Fruit fly (Drosophila melanogaster): ENCODE results near the gene Cyp40.

The Cyp40 gene

DNA sequence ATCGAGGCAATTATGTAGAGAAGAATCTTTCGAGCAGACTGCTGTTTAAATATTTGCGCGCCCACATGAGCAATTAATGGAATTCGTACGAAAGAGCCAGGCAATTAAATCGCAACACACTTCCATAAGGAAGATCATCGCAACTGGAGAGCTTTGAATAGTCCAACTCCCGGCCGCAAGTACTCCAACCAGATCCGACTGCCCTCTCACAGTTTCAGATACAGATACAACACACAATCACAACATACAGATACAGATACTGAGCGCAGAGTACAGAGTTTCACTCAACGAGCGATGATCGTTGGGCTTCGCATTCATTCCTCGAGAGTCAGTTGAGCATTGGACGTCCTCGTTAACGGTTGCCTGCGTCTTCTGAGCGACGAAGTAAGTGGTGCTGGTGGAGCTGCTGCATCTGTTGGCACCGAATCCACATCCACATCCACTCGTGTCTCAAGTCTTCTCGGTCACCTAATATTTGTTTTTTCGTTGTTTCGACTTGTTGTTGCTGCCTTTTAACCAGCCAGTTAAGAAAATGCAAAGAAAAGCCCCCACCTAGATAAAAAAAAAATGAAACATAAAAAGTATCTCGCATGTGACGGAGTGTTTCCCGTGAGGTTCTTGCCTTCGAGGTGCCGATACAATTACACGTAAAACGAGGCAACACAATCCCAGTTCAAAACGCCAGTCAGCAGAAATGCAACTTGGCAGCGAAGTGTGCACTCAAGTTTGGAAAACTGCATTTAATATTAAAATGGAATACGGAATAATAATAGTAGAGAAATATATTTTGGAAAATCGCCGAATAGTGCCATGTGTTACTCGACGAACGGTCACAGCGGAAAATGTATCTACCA, 13.7 kb upstream of the Cyp40 start, which contains the start of gene LanB2:
Gene LanB2 (plus strand): TSS at position 326 of the 854 bp plus-strand sequence.
- TF ChIP-seq cic (GFP tag; optimal IDR thresholded peaks at IDR 0.05) (no peak), tj (GFP tag; optimal IDR thresholded peaks at IDR 0.05) (peak; percentile 91)

DNA sequence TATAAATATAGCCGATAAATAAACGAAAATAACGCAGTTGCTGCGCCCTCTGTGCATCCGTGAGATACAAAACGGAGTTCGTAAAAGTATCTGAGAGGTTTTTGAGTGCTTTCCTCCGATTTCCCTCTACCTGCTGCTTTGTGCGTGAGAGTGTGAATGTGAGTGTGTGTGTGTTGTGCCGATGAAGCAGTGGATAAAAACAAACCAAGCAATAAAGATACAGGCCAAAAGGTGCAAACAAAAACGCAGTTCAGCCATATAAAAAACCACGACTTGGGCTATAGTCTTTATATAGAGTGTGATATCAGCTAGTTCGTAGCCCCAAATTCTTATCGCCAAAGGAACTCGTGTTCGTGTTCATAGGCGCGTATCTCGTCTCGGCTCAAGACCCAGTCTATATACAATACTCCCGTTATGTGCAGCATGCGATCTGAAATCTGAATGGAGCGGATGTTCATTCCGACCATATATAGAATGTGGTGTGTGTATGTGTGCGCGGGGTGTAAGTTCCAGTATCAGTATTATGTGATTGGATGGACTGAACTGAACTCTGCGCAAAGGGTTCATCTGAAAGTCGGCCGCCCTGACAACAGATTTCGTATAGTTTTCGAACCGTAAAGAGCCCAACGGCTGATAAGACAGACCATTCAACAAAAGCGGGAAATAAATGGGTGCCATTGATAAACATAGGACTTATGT, 12.9 kb upstream of the Cyp40 start:
- peak; percentile 11 for TF ChIP-seq cic (GFP tag; optimal IDR thresholded peaks at IDR 0.05)
- TF ChIP-seq tj (GFP tag; optimal IDR thresholded peaks at IDR 0.05): peak; percentile 48
- no peak for TF ChIP-seq Clk (GFP tag; optimal IDR thresholded peaks at IDR 0.05)

DNA sequence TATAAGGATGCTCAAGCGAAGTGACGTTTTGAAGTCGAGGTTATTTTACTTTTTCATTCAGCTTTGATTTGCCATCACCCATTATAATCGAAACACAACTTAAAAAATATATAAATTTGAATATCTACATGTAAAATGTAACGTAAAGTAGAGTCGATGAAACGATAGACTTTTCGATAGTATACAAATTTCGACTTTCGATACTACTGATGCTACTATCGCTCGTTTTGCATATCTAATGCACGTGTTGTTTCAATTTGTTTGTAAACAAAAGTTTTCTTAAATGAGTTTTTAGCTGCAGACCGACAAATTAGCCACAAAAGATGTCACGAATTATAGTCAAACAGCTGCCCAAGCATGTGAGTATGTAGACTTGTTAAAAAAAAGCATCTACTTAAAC, 4.5 kb upstream of the Cyp40 start, which contains the start of gene CG3335:
Gene CG3335 (plus strand): TSS at position 224 of the 400 bp plus-strand sequence.
- TF ChIP-seq Clk (GFP tag; optimal IDR thresholded peaks at IDR 0.05) (no peak), CG11617 (GFP tag; optimal IDR thresholded peaks at IDR 0.05) (no peak), cic (GFP tag; optimal IDR thresholded peaks at IDR 0.05) (no peak), Crg-1 (GFP tag; optimal IDR thresholded peaks at IDR 0.05) (no peak), CG33017 (tag; optimal IDR thresholded peaks at IDR 0.05) (no peak), Mnt (GFP tag; optimal IDR thresholded peaks at IDR 0.05) (peak; percentile 95)

DNA sequence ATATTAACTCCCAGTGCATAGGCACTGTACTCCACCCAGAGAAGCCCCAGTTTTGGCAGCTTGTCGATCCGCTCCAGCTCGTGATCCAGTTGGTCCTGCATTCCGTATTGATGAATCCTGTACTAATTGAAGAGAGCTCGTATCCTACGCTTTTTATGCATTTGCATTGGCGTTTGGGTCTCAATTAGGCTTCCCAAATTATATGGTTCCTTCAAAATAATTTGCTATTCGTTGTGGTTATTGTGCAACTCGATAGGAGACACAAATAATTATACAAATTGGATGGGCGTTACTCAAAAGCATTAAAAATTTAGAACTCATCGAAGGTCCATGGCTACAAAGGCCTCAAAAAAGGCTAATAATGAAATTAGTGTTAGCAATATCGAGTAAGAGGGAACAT, 617 bp downstream of the Cyp40 start, which contains the start of gene Or67b:
Gene Or67b (minus strand): TSS at position 101 of the 400 bp plus-strand sequence.
- no peak for TF ChIP-seq ovo (GFP tag; optimal IDR thresholded peaks at IDR 0.05)
- no peak for TF ChIP-seq Crg-1 (GFP tag; optimal IDR thresholded peaks at IDR 0.05)
- no peak for TF ChIP-seq Hr96 (GFP tag; optimal IDR thresholded peaks at IDR 0.05)
- no peak for TF ChIP-seq CG7045 (GFP tag; optimal IDR thresholded peaks at IDR 0.05)
- no peak for TF ChIP-seq CG33017 (tag; optimal IDR thresholded peaks at IDR 0.05)
- no peak for TF ChIP-seq CG11617 (GFP tag; optimal IDR thresholded peaks at IDR 0.05)
- TF ChIP-seq CG7101 (tag; optimal IDR thresholded peaks at IDR 0.05): no peak
- no peak for TF ChIP-seq CG5204 (GFP tag; optimal IDR thresholded peaks at IDR 0.05)
- no peak for TF ChIP-seq bab1 (GFP tag; optimal IDR thresholded peaks at IDR 0.05)
- TF ChIP-seq tj (GFP tag; optimal IDR thresholded peaks at IDR 0.05): no peak
- no peak for TF ChIP-seq CG12768 (GFP tag; optimal IDR thresholded peaks at IDR 0.05)
- TF ChIP-seq CG14711 (tag; optimal IDR thresholded peaks at IDR 0.05): no peak
- TF ChIP-seq pad (GFP tag; optimal IDR thresholded peaks at IDR 0.05): no peak
- TF ChIP-seq kay (GFP tag; ENCODE audit: borderline replicate concordance): no peak

DNA sequence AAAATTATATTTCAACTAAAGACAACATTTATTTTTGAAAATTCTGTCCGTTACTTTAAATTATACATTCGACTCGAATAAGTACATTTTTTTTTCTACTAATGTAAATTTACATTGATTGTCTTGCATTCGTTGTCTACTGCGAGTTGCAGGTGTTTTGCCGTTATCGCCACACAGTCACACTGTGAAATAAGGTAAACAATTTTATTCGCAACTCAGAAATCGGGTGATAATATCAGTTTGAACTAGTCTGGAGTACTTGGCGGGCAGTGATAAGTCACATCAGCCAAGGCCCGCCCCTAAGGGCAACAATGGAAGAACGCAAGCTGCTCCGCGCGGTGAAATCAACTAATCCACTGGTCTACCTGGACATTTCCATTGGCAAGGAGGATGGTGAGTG, 1.4 kb downstream of the Cyp40 start:
- TF ChIP-seq bab1 (GFP tag; optimal IDR thresholded peaks at IDR 0.05): peak; percentile 42
- TF ChIP-seq CG33017 (tag; optimal IDR thresholded peaks at IDR 0.05): no peak

DNA sequence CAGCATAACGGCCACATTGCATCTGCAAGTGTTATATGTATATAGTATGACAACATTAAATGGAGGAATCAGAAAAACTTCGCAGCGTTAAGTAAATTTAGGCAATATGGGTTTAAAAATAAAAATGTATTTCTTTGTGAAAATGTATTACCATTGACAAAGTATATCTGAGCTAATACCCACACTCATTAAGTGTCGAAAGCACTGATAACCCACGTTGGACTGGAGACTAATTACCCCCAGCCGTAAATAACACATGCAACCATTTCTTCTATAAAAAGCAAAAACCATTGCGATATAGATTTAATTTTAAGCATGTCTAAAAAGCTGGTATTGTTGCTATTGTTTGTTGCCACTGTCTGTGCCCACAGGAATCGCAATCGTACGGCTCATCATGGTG, 9.3 kb downstream of the Cyp40 start, which contains the start of gene CG8329:
Gene CG8329 (plus strand): TSS at position 301 of the 400 bp plus-strand sequence.
- TF ChIP-seq Crg-1 (GFP tag; optimal IDR thresholded peaks at IDR 0.05) (no peak), CG7101 (tag; optimal IDR thresholded peaks at IDR 0.05) (no peak), bab1 (GFP tag; optimal IDR thresholded peaks at IDR 0.05) (no peak), CG12768 (GFP tag; optimal IDR thresholded peaks at IDR 0.05) (no peak), CG11617 (GFP tag; optimal IDR thresholded peaks at IDR 0.05) (no peak), pad (GFP tag; optimal IDR thresholded peaks at IDR 0.05) (no peak), CG1620 (GFP tag; optimal IDR thresholded peaks at IDR 0.05) (no peak), tj (GFP tag; optimal IDR thresholded peaks at IDR 0.05) (no peak), CG33017 (tag; optimal IDR thresholded peaks at IDR 0.05) (no peak), cic (GFP tag; optimal IDR thresholded peaks at IDR 0.05) (no peak)

DNA sequence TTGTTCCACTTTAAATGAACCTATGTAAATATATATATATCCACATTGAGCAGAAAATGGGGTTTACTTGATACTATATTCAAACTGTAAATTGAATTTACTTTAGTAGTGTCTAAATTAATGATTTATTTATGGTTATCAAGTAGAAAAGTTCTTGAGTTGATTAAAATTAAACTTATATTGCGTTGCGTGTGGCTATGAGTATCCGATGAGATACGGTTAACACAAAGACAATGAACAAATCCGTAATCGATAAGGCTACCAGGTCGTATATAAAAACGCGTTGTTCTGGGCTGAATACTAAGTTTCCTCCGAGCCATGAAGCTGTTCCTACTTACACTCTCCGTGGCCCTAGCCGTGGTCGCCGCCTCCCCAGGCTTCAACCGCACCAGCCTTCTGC, 10.5 kb downstream of the Cyp40 start, which contains the start of gene CG18179:
Gene CG18179 (plus strand): TSS at position 301 of the 400 bp plus-strand sequence.
- TF ChIP-seq Crg-1 (GFP tag; optimal IDR thresholded peaks at IDR 0.05) (no peak), kay (GFP tag; ENCODE audit: borderline replicate concordance) (no peak), cic (GFP tag; optimal IDR thresholded peaks at IDR 0.05) (no peak), ovo (GFP tag; optimal IDR thresholded peaks at IDR 0.05) (no peak), Hr96 (GFP tag; optimal IDR thresholded peaks at IDR 0.05) (no peak), CG7101 (tag; optimal IDR thresholded peaks at IDR 0.05) (no peak), toe (GFP tag; optimal IDR thresholded peaks at IDR 0.05) (no peak), Clk (GFP tag; optimal IDR thresholded peaks at IDR 0.05) (no peak), CG1620 (GFP tag; optimal IDR thresholded peaks at IDR 0.05) (no peak), CG12768 (GFP tag; optimal IDR thresholded peaks at IDR 0.05) (no peak), CG11617 (GFP tag; optimal IDR thresholded peaks at IDR 0.05) (no peak), cnc (optimal IDR thresholded peaks at IDR 0.05) (no peak)

All from whole organism, adult.